Worm (Caenorhabditis elegans): ENCODE data around the gene C25F9.14.

Gene C25F9.14

ce11 chrV:19436307-19436706 is at the start of gene C25F9.14:
C25F9.14 (plus strand) TSS chrV:19436484.
- no peak for TF ChIP-seq gei-8 (GFP tag; optimal IDR thresholded peaks at IDR 0.05)
- TF ChIP-seq jun-1 (tag; optimal IDR thresholded peaks at IDR 0.05) = no peak
- TF ChIP-seq T20F7.1 (GFP tag; optimal IDR thresholded peaks at IDR 0.05) = no peak
- TF ChIP-seq daf-16 (GFP tag; optimal IDR thresholded peaks at IDR 0.05) = no peak
- TF ChIP-seq daf-16 (tag; optimal IDR thresholded peaks at IDR 0.05) = peak; percentile 17
- TF ChIP-seq aha-1 (tag) = no peak
- peak; percentile 59 for TF ChIP-seq nhr-28 (tag; optimal IDR thresholded peaks at IDR 0.05)
- TF ChIP-seq hlh-11 (tag; optimal IDR thresholded peaks at IDR 0.05) = peak; percentile 12
- TF ChIP-seq nhr-237 (tag; optimal IDR thresholded peaks at IDR 0.05) = no peak
- no peak for TF ChIP-seq fkh-10 (GFP tag; optimal IDR thresholded peaks at IDR 0.05)
- peak; percentile 19 for TF ChIP-seq mxl-3 (GFP tag; optimal IDR thresholded peaks at IDR 0.05)
- TF ChIP-seq pqm-1 (tag; optimal IDR thresholded peaks at IDR 0.05) = peak; percentile 56
- TF ChIP-seq Y5F2A.4 (GFP tag; optimal IDR thresholded peaks at IDR 0.05) = no peak
- no peak for TF ChIP-seq mdt-29 (GFP tag; IDR thresholded peaks at IDR 0.05)
- TF ChIP-seq dmd-6 (GFP tag; IDR thresholded peaks at IDR 0.05) = 0 out of 2 replicates have a peak, but pooled peaks have one; percentile 17
- TF ChIP-seq unc-130 (GFP tag; optimal IDR thresholded peaks at IDR 0.05) = no peak
- no peak for TF ChIP-seq mdl-1 (tag; optimal IDR thresholded peaks at IDR 0.05)
- TF ChIP-seq sdz-12 (GFP tag; optimal IDR thresholded peaks at IDR 0.05) = no peak
- no peak for TF ChIP-seq F49E8.2 (tag; optimal IDR thresholded peaks at IDR 0.05; ENCODE audit: borderline replicate concordance)
- no peak for TF ChIP-seq duxl-1 (tag; optimal IDR thresholded peaks at IDR 0.05; ENCODE audit: poor library complexity)
- TF ChIP-seq hlh-30 (tag; optimal IDR thresholded peaks at IDR 0.05; ENCODE audit: insufficient read depth) = peak; percentile 20

ce11 chrV:19390029-19390428 is 46.3 kb upstream of the C25F9.14 start, which contains the start of gene slcr-46.2:
slcr-46.2 (minus strand) TSS chrV:19390129.
- no peak for TF ChIP-seq T20F7.1 (GFP tag; optimal IDR thresholded peaks at IDR 0.05)
- TF ChIP-seq vab-7 (GFP tag; IDR thresholded peaks at IDR 0.05) = no peak
- TF ChIP-seq pha-4 (GFP tag; IDR thresholded peaks at IDR 0.05) = no peak
- TF ChIP-seq pha-4 (tag; optimal IDR thresholded peaks at IDR 0.05) = no peak
- no peak for TF ChIP-seq cey-2 (tag; optimal IDR thresholded peaks at IDR 0.05; ENCODE audit: borderline replicate concordance, insufficient read depth)
- TF ChIP-seq ctbp-1 (GFP tag; IDR thresholded peaks at IDR 0.05) = no peak
- no peak for TF ChIP-seq D1046.2 (GFP tag; IDR thresholded peaks at IDR 0.05)
- TF ChIP-seq spr-3 (GFP tag; optimal IDR thresholded peaks at IDR 0.05) = no peak
- TF ChIP-seq aha-1 (tag) = no peak

ce11 chrV:19391242-19391641 is 45.0 kb upstream of the C25F9.14 start:
- TF ChIP-seq mdl-1 (tag; optimal IDR thresholded peaks at IDR 0.05) = peak in 1 of 2 experiments; percentile 26
- no peak for TF ChIP-seq T26A8.4 (GFP tag; IDR thresholded peaks at IDR 0.05)
- TF ChIP-seq hmg-1.1 (GFP tag; IDR thresholded peaks at IDR 0.05) = peak; percentile 22; the same call in 1 of the 2 replicates

- TF ChIP-seq daf-12 (tag; optimal IDR thresholded peaks at IDR 0.05) (no peak), spr-3 (GFP tag; optimal IDR thresholded peaks at IDR 0.05) (no peak), nhr-10 (tag; optimal IDR thresholded peaks at IDR 0.05) (no peak), madf-5 (GFP tag; IDR thresholded peaks at IDR 0.05) (no peak), jun-1 (tag; optimal IDR thresholded peaks at IDR 0.05) (no peak), ztf-7 (tag; optimal IDR thresholded peaks at IDR 0.05) (no peak), php-3 (GFP tag; IDR thresholded peaks at IDR 0.05) (no peak), tag-97 (GFP tag; IDR thresholded peaks at IDR 0.05) (no peak), unc-130 (GFP tag; optimal IDR thresholded peaks at IDR 0.05) (no peak), hlh-11 (tag; optimal IDR thresholded peaks at IDR 0.05) (no peak), dpl-1 (GFP tag; optimal IDR thresholded peaks at IDR 0.05) (no peak), nhr-42 (GFP tag; IDR thresholded peaks at IDR 0.05) (no peak), unc-39 (tag; optimal IDR thresholded peaks at IDR 0.05) (no peak), mxl-2 (GFP tag; conservative IDR thresholded peaks at IDR 0.05) (no peak), mes-2 (tag; optimal IDR thresholded peaks at IDR 0.05; ENCODE audit: poor library complexity, severe bottlenecking) (no peak), rbr-2 (tag; optimal IDR thresholded peaks at IDR 0.05) (no peak), attf-4 (tag; optimal IDR thresholded peaks at IDR 0.05) (no peak), T26A8.4 (GFP tag; IDR thresholded peaks at IDR 0.05) (no peak), nhr-41 (GFP tag; IDR thresholded peaks at IDR 0.05) (no peak)
Observed at ce11 chrV:19394750-19395149, 41.5 kb upstream of the C25F9.14 start, which contains the start of gene C25F9.8. C25F9.8 (plus strand) TSS chrV:19395050.
